Worm (Caenorhabditis elegans) whole organism, young adult: Measurements from ENCODE around the gene C53C11.2.

ENCODE experiments used
- D2030.7 ChIP-seq: fragments of 200-800 bp; sonication (Bioruptor generic); IDR thresholded peaks from 2 replicates; pipeline ENCODE4 v1.3.6; 2022; ENCODE audit warnings: missing genetic modification reagents, missing genetic modification characterization, missing compliant biosample characterization
- F49E8.2 ChIP-seq: sonication (generic microtip); optimal IDR thresholded peaks from 3 replicates; lab custom pipeline; 2017; ENCODE audit warnings: missing genetic modification characterization, mild to moderate bottlenecking, missing compliant biosample characterization, antibody characterized with exemption, moderate library complexity; ENCODE audit not compliant: insufficient read depth
- him-1 ChIP-seq: sonication (generic microtip); optimal IDR thresholded peaks from 2 replicates; lab custom pipeline; 2016; ENCODE audit warnings: missing genotype, missing genetic modification reagents, missing genetic modification characterization, missing compliant biosample characterization
- lag-1 ChIP-seq: fragments of 200-800 bp; sonication (Bioruptor generic); IDR thresholded peaks from 2 replicates; pipeline ENCODE4 v1.3.6; 2022; ENCODE audit warnings: missing genetic modification reagents, missing genetic modification characterization, missing compliant biosample characterization
- lin-26 ChIP-seq: fragments of 200-800 bp; sonication (Bioruptor generic); IDR thresholded peaks from 2 replicates; pipeline ENCODE4 v1.3.6; 2022; ENCODE audit warnings: missing genetic modification reagents, missing genetic modification characterization, missing compliant biosample characterization
- madf-3 ChIP-seq: fragments of 200-800 bp; sonication (Bioruptor generic); IDR thresholded peaks from 2 replicates; pipeline ENCODE4 v1.3.6; 2022; ENCODE audit warnings: missing genetic modification reagents, missing genetic modification characterization, missing compliant biosample characterization
- snpc-1.1 ChIP-seq: sonication (generic microtip); optimal IDR thresholded peaks from 2 replicates; lab custom pipeline; 2017; ENCODE audit warnings: missing genetic modification characterization, mild to moderate bottlenecking, missing compliant biosample characterization, antibody characterized with exemption, moderate library complexity, missing genotype, missing genetic modification reagents; ENCODE audit not compliant: insufficient read depth
- tlf-1 ChIP-seq: fragments of 200-800 bp; sonication (Bioruptor generic); optimal IDR thresholded peaks from 2 replicates; lab custom pipeline; 2018; ENCODE audit warnings: mild to moderate bottlenecking, missing genetic modification characterization, missing compliant biosample characterization

- TF ChIP-seq lin-26 (GFP tag; lab: Robert Waterston, UW) (no peak), snpc-1.1 (no peak), madf-3 (no peak), tlf-1 (GFP tag; lab: Kevin White, UChicago) (no peak), F49E8.2 (tag; lab: Kevin White, UChicago) (no peak), him-1 (tag; lab: Kevin White, UChicago) (no peak), D2030.7 (no peak), lag-1 (GFP tag; lab: Robert Waterston, UW) (no peak)
These were observed 42.4 kb upstream of the C53C11.2 start for ce11 chrX:17294019-17294418.
